Fruit fly (Drosophila melanogaster) whole organism, embryonic: ENCODE results near the gene Tasp1.

Experiments used
- ATbp ChIP-seq: fragments of 200-800 bp; sonication (Bioruptor generic); optimal IDR thresholded peaks from 2 replicates; lab custom pipeline; 2017; ENCODE audit warnings: missing biosample characterization, mild to moderate bottlenecking, missing genetic modification characterization, missing genetic modification reagents
- Aef1 ChIP-seq: fragments of 200-800 bp; sonication (Bioruptor generic); IDR thresholded peaks from 3 replicates; pipeline ENCODE4 v1.3.6; 2022; ENCODE audit warnings: missing biosample characterization, missing genetic modification characterization
- Awh ChIP-seq: fragments of 200-800 bp; sonication (Bioruptor generic); IDR thresholded peaks from 2 replicates; pipeline ENCODE4, ENCODE4 v1.3.6; 2022; ENCODE audit warnings: missing biosample characterization, missing genetic modification characterization
- B-H1 ChIP-seq: fragments of 200-800 bp; sonication (Bioruptor generic); IDR thresholded peaks from 3 replicates; pipeline ENCODE4 v1.3.6; 2022; ENCODE audit warnings: missing biosample characterization, missing genetic modification characterization
- Bteb2 ChIP-seq: fragments of 200-800 bp; sonication (Bioruptor generic); optimal IDR thresholded peaks from 2 replicates; lab custom pipeline; 2016; ENCODE audit warnings: missing biosample characterization, missing genetic modification characterization
- CG10431 ChIP-seq: fragments of 200-800 bp; sonication (Bioruptor generic); optimal IDR thresholded peaks from 3 replicates; lab custom pipeline; 2018; ENCODE audit warnings: missing biosample characterization, mild to moderate bottlenecking, missing genetic modification characterization
- CG10462 ChIP-seq: fragments of 200-800 bp; sonication (Bioruptor generic); optimal IDR thresholded peaks from 2 replicates; lab custom pipeline; 2016; ENCODE audit warnings: missing biosample characterization, missing genetic modification characterization
- CG10654 ChIP-seq: fragments of 200-800 bp; sonication (Bioruptor generic); optimal IDR thresholded peaks from 2 replicates; lab custom pipeline; 2016; ENCODE audit warnings: missing biosample characterization, missing genetic modification characterization
- CG11085 ChIP-seq: fragments of 200-800 bp; sonication (Bioruptor generic); IDR thresholded peaks from 2 replicates; pipeline ENCODE4 v1.3.6; 2022; ENCODE audit warnings: missing biosample characterization, missing genetic modification characterization
- CG15696 ChIP-seq: fragments of 200-800 bp; sonication (Bioruptor generic); optimal IDR thresholded peaks from 2 replicates; lab custom pipeline; 2019; ENCODE audit warnings: missing biosample characterization, mild to moderate bottlenecking, missing genetic modification characterization, moderate library complexity
- CG1792 ChIP-seq: fragments of 200-800 bp; sonication (Bioruptor generic); optimal IDR thresholded peaks from 2 replicates; lab custom pipeline; 2016; ENCODE audit warnings: missing biosample characterization, missing genetic modification characterization
- CG3163 ChIP-seq: fragments of 200-800 bp; sonication (Bioruptor generic); optimal IDR thresholded peaks from 3 replicates; lab custom pipeline; 2016; ENCODE audit warnings: missing biosample characterization, missing genetic modification characterization
- CG3407 ChIP-seq: fragments of 200-800 bp; sonication (Bioruptor generic); optimal IDR thresholded peaks from 2 replicates; lab custom pipeline; 2018; ENCODE audit warnings: missing biosample characterization, mild to moderate bottlenecking, missing genetic modification characterization
- CG4328 ChIP-seq: fragments of 200-800 bp; sonication (Bioruptor generic); optimal IDR thresholded peaks from 3 replicates; lab custom pipeline; 2017; ENCODE audit warnings: missing biosample characterization, missing genetic modification reagents, missing genetic modification characterization
- CG4360 ChIP-seq: fragments of 200-800 bp; sonication (Bioruptor generic); IDR thresholded peaks from 2 replicates; pipeline ENCODE4 v1.3.6; 2022; ENCODE audit warnings: missing biosample characterization, missing genetic modification characterization
- CG5953 ChIP-seq: fragments of 200-800 bp; sonication (Bioruptor generic); IDR thresholded peaks from 2 replicates; pipeline ENCODE4 v1.3.6; 2022; ENCODE audit warnings: missing biosample characterization, missing genetic modification characterization
- CG7357 ChIP-seq: fragments of 200-800 bp; sonication (Bioruptor generic); IDR thresholded peaks from 3 replicates; pipeline ENCODE4 v1.3.6; 2022; ENCODE audit warnings: missing biosample characterization, missing genetic modification characterization
- CG8359 ChIP-seq: fragments of 200-800 bp; sonication (Bioruptor generic); optimal IDR thresholded peaks from 2 replicates; lab custom pipeline; 2017; ENCODE audit warnings: missing biosample characterization, mild to moderate bottlenecking, missing genetic modification characterization, borderline replicate concordance
- D19B ChIP-seq: fragments of 200-800 bp; sonication (Bioruptor generic); optimal IDR thresholded peaks from 2 replicates; lab custom pipeline; 2017; ENCODE audit warnings: missing biosample characterization, mild to moderate bottlenecking, missing genetic modification characterization
- E2f2 ChIP-seq: fragments of 200-800 bp; sonication (Bioruptor generic); IDR thresholded peaks from 2 replicates; pipeline ENCODE4 v1.3.6; 2022; ENCODE audit warnings: missing biosample characterization, missing genetic modification characterization
- Eip74EF ChIP-seq, 2 experiments: fragments of 200-800 bp in 1 of 2; fragments of >200 bp in 1 of 2; sonication (Bioruptor generic) in 1 of 2; optimal IDR thresholded peaks; 2 replicates each; lab custom pipeline; 2017 to 2019; ENCODE audit warnings: missing biosample characterization in 2 of 2, missing genetic modification characterization in 2 of 2, mild to moderate bottlenecking in 1 of 2, moderate library complexity in 1 of 2
- H15 ChIP-seq: fragments of 200-800 bp; sonication (Bioruptor generic); IDR thresholded peaks from 3 replicates; pipeline ENCODE4 v1.3.6; 2022; ENCODE audit warnings: missing biosample characterization, missing genetic modification characterization
- Hey ChIP-seq: fragments of 200-800 bp; sonication (Bioruptor generic); optimal IDR thresholded peaks from 3 replicates; lab custom pipeline; 2018; ENCODE audit warnings: missing biosample characterization, mild to moderate bottlenecking, missing genetic modification characterization
- Hr39 ChIP-seq: fragments of >200 bp; optimal IDR thresholded peaks from 2 replicates; lab custom pipeline; 2017
- Lpt ChIP-seq: fragments of >200 bp; optimal IDR thresholded peaks from 2 replicates; lab custom pipeline; 2018; ENCODE audit warnings: missing biosample characterization, missing genetic modification characterization
- Med ChIP-seq: fragments of 200-800 bp; sonication (Bioruptor generic); peaks from one replicate; lab custom pipeline; 2016; ENCODE audit warnings: missing biosample characterization, missing genetic modification characterization, mild to moderate bottlenecking, inconsistent platforms, moderate library complexity
- Meics ChIP-seq: fragments of 200-800 bp; sonication (Bioruptor generic); optimal IDR thresholded peaks from 2 replicates; lab custom pipeline; 2017; ENCODE audit warnings: missing biosample characterization, mild to moderate bottlenecking, missing genetic modification characterization
- NC2α ChIP-seq: fragments of 200-800 bp; sonication (Bioruptor generic); optimal IDR thresholded peaks from 2 replicates; lab custom pipeline; 2016; ENCODE audit warnings: missing biosample characterization, missing genetic modification characterization
- NC2β ChIP-seq: fragments of 200-800 bp; sonication (Bioruptor generic); optimal IDR thresholded peaks from 2 replicates; lab custom pipeline; 2016; ENCODE audit warnings: missing biosample characterization, missing genetic modification characterization
- Poxn ChIP-seq: fragments of 200-800 bp; sonication (Bioruptor generic); IDR thresholded peaks from 2 replicates; pipeline ENCODE4 v1.3.6; 2022; ENCODE audit warnings: missing biosample characterization, missing genetic modification characterization
- TFAM ChIP-seq: fragments of 200-800 bp; sonication (Bioruptor generic); optimal IDR thresholded peaks from 2 replicates; lab custom pipeline; 2017; ENCODE audit warnings: missing biosample characterization, missing genetic modification characterization, inconsistent platforms
- Taf1 ChIP-seq: fragments of 200-800 bp; sonication (Bioruptor generic); IDR thresholded peaks from 2 replicates; pipeline ENCODE4 v1.3.6; 2022; ENCODE audit warnings: missing biosample characterization, missing genetic modification characterization
- Xrp1 ChIP-seq: fragments of 200-800 bp; sonication (Bioruptor generic); IDR thresholded peaks from 2 replicates; pipeline ENCODE4 v1.3.6; 2022; ENCODE audit warnings: missing biosample characterization, missing genetic modification characterization
- ash1 ChIP-seq: fragments of 200-800 bp; sonication (Bioruptor generic); optimal IDR thresholded peaks from 2 replicates; lab custom pipeline; 2018; ENCODE audit warnings: missing biosample characterization, mild to moderate bottlenecking, missing genetic modification characterization
- bigmax ChIP-seq: fragments of 200-800 bp; sonication (Bioruptor generic); optimal IDR thresholded peaks from 2 replicates; lab custom pipeline; 2018; ENCODE audit warnings: missing biosample characterization, mild to moderate bottlenecking, missing genetic modification characterization
- bowl ChIP-seq: fragments of 200-800 bp; sonication (Bioruptor generic); IDR thresholded peaks from 2 replicates; pipeline ENCODE4 v1.3.6; 2022; ENCODE audit warnings: missing biosample characterization, missing genetic modification characterization
- cad ChIP-seq: fragments of >200 bp; optimal IDR thresholded peaks from 2 replicates; lab custom pipeline; 2017; ENCODE audit warnings: missing biosample characterization, missing genetic modification characterization
- chif ChIP-seq, 2 experiments: fragments of 200-800 bp; sonication (Bioruptor generic); optimal IDR thresholded peaks; 3 replicates each; lab custom pipeline; 2016; ENCODE audit warnings: missing biosample characterization in 2 of 2, missing genetic modification characterization in 2 of 2
- chn ChIP-seq: fragments of 200-800 bp; sonication (Bioruptor generic); optimal IDR thresholded peaks from 2 replicates; lab custom pipeline; 2016; ENCODE audit warnings: missing biosample characterization, missing genetic modification characterization
- dan ChIP-seq: fragments of 200-800 bp; sonication (Bioruptor generic); IDR thresholded peaks from 2 replicates; pipeline ENCODE4 v1.3.6; 2022; ENCODE audit warnings: missing biosample characterization, missing genetic modification characterization
- emc ChIP-seq: fragments of 200-800 bp; sonication (Bioruptor generic); optimal IDR thresholded peaks from 2 replicates; lab custom pipeline; 2016; ENCODE audit warnings: missing biosample characterization, missing genetic modification characterization
- en ChIP-seq: fragments of 200-800 bp; sonication (Bioruptor generic); optimal IDR thresholded peaks from 2 replicates; lab custom pipeline; 2016; ENCODE audit warnings: missing biosample characterization, missing genetic modification characterization
- esg ChIP-seq: fragments of 200-800 bp; sonication (Bioruptor generic); conservative IDR thresholded peaks from 2 replicates; pipeline ENCODE4 v1.3.6; 2022; ENCODE audit warnings: missing biosample characterization, missing genetic modification characterization
- exex ChIP-seq: fragments of 200-800 bp; sonication (Bioruptor generic); optimal IDR thresholded peaks from 4 replicates; lab custom pipeline; 2018; ENCODE audit warnings: missing biosample characterization, mild to moderate bottlenecking, missing genetic modification characterization, moderate library complexity
- fru ChIP-seq: fragments of >200 bp; optimal IDR thresholded peaks from 2 replicates; lab custom pipeline; 2017
- gfzf ChIP-seq: fragments of 200-800 bp; sonication (Bioruptor generic); optimal IDR thresholded peaks from 2 replicates; lab custom pipeline; 2016; ENCODE audit warnings: missing biosample characterization, mild to moderate bottlenecking, missing genetic modification characterization, moderate library complexity
- mld ChIP-seq: fragments of 200-800 bp; sonication (Bioruptor generic); IDR thresholded peaks from 3 replicates; pipeline ENCODE4 v1.3.6; 2022; ENCODE audit warnings: missing biosample characterization, missing genetic modification characterization; ENCODE audit not compliant: partially characterized antibody
- pnt ChIP-seq: fragments of 200-800 bp; sonication (Bioruptor generic); optimal IDR thresholded peaks from 3 replicates; lab custom pipeline; 2016; ENCODE audit warnings: missing biosample characterization, missing genetic modification characterization
- row ChIP-seq: fragments of 200-800 bp; sonication (Bioruptor generic); IDR thresholded peaks from 3 replicates; pipeline ENCODE4 v1.3.6; 2022; ENCODE audit warnings: missing biosample characterization, missing genetic modification characterization
- sisA ChIP-seq: fragments of 200-800 bp; sonication (Bioruptor generic); IDR thresholded peaks from 2 replicates; pipeline ENCODE4 v1.3.6; 2022; ENCODE audit warnings: missing biosample characterization, missing genetic modification characterization
- tgo ChIP-seq: fragments of 200-800 bp; sonication (Bioruptor generic); IDR thresholded peaks from 3 replicates; pipeline ENCODE4 v1.3.6; 2022; ENCODE audit warnings: missing biosample characterization, missing genetic modification characterization

Tasp1 gene

dm6 chr3L:16131264-16132066 lies 44.1 kb upstream of the Tasp1 start, which contains the start of the genes Trs20 and elg1 (continued):
- TF ChIP-seq ATbp (GFP tag; lab: Kevin White, UChicago) (no peak), CG3407 (GFP tag; lab: Kevin White, UChicago) (no peak), cad (no peak), Eip74EF (GFP tag; optimal IDR thresholded peaks at IDR 0.05; lab: Kevin White, UChicago) (no peak), Meics (peak; percentile 61), dan (no peak), B-H1 (no peak), Bteb2 (no peak), bowl (GFP tag; lab: Robert Waterston, UW) (no peak), CG10654 (GFP tag; lab: Kevin White, UChicago) (peak; percentile 44), Awh (GFP tag; lab: Robert Waterston, UW) (no peak), tgo (GFP tag; lab: Robert Waterston, UW) (peak; percentile 35; the same call in 1 of the 3 replicates), bigmax (GFP tag; lab: Kevin White, UChicago) (no peak), Xrp1 (GFP tag; lab: Robert Waterston, UW) (no peak; the same call in 1 of the 2 replicates), CG15696 (tag; lab: Kevin White, UChicago) (peak; percentile 54), Taf1 (GFP tag; lab: Robert Waterston, UW) (no peak), sisA (GFP tag; lab: Robert Waterston, UW) (no peak; the same call in 1 of the 2 replicates), pnt (GFP tag; lab: Kevin White, UChicago) (no peak), Hr39 (lab: Kevin White, UChicago) (no peak), NC2β (GFP tag; lab: Kevin White, UChicago) (no peak), Poxn (no peak), chif (GFP tag; optimal IDR thresholded peaks at IDR 0.05; lab: Kevin White, UChicago) (no peak), Lpt (GFP tag; lab: Kevin White, UChicago) (no peak), CG8359 (GFP tag; lab: Kevin White, UChicago) (no peak), CG5953 (GFP tag; lab: Robert Waterston, UW) (no peak), CG4328 (GFP tag; lab: Kevin White, UChicago) (peak; percentile 39), CG10431 (peak; percentile 28), gfzf (GFP tag; lab: Kevin White, UChicago) (peak; percentile 73), fru (lab: Kevin White, UChicago) (no peak), TFAM (GFP tag; lab: Kevin White, UChicago) (no peak), CG11085 (GFP tag; lab: Robert Waterston, UW) (no peak), NC2α (no peak), CG4360 (no peak), D19B (GFP tag; lab: Kevin White, UChicago) (no peak), CG7357 (no peak), esg (GFP tag; lab: Robert Waterston, UW) (no peak), Aef1 (peak; percentile 17; the same call in 1 of the 3 replicates), exex (tag; lab: Kevin White, UChicago) (peak; percentile 54), emc (no peak), row (GFP tag; lab: Robert Waterston, UW) (peak; percentile 75), CG10462 (no peak), Med (GFP tag; lab: Kevin White, UChicago) (peak; percentile 87), CG3163 (GFP tag; lab: Kevin White, UChicago) (no peak), en (no peak), E2f2 (peak; percentile 79; the same call in 1 of the 2 replicates), Hey (tag; lab: Kevin White, UChicago) (no peak), CG1792 (no peak), ash1 (no peak), chn (GFP tag; lab: Kevin White, UChicago) (no peak), H15 (GFP tag; lab: Robert Waterston, UW) (no peak), mld (GFP tag; lab: Robert Waterston, UW) (no peak)
